Worm (Caenorhabditis elegans) whole organism, early embryonic: ENCODE results near the gene hil-2.

Experiments
- ama-1 ChIP-seq: fragments of 150-350 bp; optimal IDR thresholded peaks from 2 replicates; lab custom pipeline; 2014
- flt-1 ChIP-seq: fragments of 200-800 bp; sonication (Bioruptor generic); IDR thresholded peaks from 2 replicates; pipeline ENCODE4 v1.3.6; 2022; ENCODE audit warnings: missing genetic modification characterization, missing compliant biosample characterization
- hmbx-1 ChIP-seq: sonication (generic microtip); optimal IDR thresholded peaks from 2 replicates; lab custom pipeline; 2016; ENCODE audit warnings: mild to moderate bottlenecking, missing genetic modification characterization, missing compliant biosample characterization
- pes-1 ChIP-seq: fragments of 200-800 bp; sonication (Bioruptor generic); IDR thresholded peaks from 2 replicates; pipeline ENCODE4 v1.3.6; 2022; ENCODE audit warnings: missing genetic modification reagents, missing genetic modification characterization, missing compliant biosample characterization
- scrt-1 ChIP-seq: fragments of 200-800 bp; sonication (Bioruptor generic); IDR thresholded peaks from 2 replicates; pipeline ENCODE4 v1.3.6; 2022; ENCODE audit warnings: missing genetic modification characterization, missing compliant biosample characterization
- tra-4 ChIP-seq: sonication (generic microtip); optimal IDR thresholded peaks from 2 replicates; lab custom pipeline; 2017; ENCODE audit warnings: missing genetic modification characterization, missing compliant biosample characterization

DNA sequence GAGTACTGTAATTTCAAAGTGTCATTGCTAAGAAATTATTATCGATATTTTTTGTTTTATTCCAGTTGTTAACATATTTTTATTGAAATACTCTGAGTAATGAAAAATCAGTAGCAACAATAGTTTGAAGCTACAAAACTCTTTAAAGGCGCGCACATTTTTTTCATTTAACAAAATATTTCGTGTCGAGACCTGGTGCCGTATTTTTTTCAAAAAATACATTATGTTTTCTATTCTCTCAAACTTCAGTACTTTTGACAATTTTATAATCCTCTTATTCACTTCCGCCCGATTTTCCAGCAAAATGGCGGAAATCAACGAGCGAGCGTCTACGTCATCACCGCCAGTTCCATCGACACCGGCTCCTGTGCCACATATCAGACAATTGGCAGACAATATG, 39.9 kb downstream of the hil-2 start, which contains the start of gene blos-2:
- TF ChIP-seq ama-1 (no peak), flt-1 (GFP tag; lab: Robert Waterston, UW) (no peak), scrt-1 (GFP tag; lab: Robert Waterston, UW) (no peak), pes-1 (no peak), tra-4 (tag; lab: Kevin White, UChicago) (no peak), hmbx-1 (tag; lab: Kevin White, UChicago) (no peak)
